Fruit fly (Drosophila melanogaster): ENCODE data around the gene CG5199.

The CG5199 gene

DNA sequence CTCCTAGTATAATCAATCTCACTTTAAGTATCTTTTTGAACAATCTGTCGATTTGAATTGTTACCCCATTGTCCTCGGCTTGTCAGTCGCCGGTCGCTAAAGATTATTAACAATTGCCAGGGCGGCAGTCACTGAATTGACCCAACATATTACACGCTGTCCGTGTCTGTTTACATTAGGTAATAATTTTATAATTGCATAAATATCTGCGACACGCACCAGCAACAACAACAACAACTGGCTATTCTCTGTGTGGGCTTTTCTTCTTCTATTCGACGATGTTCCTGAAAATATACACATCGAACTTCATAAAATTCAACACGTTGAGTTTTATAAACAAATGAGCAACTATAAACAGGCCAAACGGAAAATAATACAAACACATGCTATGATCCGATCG is 3.9 kb downstream of the CG5199 start:
- no peak for TF ChIP-seq h (optimal IDR thresholded peaks at IDR 0.05)
- TF ChIP-seq insv (optimal IDR thresholded peaks at IDR 0.05), result no peak
- no peak for TF ChIP-seq Myc (optimal IDR thresholded peaks at IDR 0.05)
- TF ChIP-seq psq (optimal IDR thresholded peaks at IDR 0.05), result no peak
- TF ChIP-seq ttk (optimal IDR thresholded peaks at IDR 0.05), result no peak
- no peak for TF ChIP-seq Sin3A (optimal IDR thresholded peaks at IDR 0.05)

DNA sequence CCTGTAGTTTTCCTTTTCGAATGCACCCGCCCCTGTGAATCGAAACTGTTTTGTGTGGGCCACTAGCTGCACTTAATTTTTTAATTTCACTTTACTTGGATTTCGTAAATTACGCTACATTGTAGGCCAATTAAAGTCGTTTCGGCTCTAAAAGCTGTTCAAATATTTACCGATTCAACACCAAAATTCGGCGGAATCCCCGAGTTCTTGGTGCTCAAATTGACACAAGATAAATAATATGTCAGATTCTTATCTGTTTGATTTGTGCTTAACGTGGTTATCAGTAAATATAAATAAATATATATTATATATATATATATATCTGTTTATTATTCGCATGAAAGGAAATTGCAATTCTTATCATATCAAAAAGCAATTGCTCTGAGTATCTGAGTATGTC is 4.7 kb downstream of the CG5199 start:
- TF ChIP-seq Myc (optimal IDR thresholded peaks at IDR 0.05) (no peak), insv (optimal IDR thresholded peaks at IDR 0.05) (no peak), h (optimal IDR thresholded peaks at IDR 0.05) (no peak), psq (optimal IDR thresholded peaks at IDR 0.05) (no peak), ttk (optimal IDR thresholded peaks at IDR 0.05) (no peak), Sin3A (optimal IDR thresholded peaks at IDR 0.05) (no peak)

DNA sequence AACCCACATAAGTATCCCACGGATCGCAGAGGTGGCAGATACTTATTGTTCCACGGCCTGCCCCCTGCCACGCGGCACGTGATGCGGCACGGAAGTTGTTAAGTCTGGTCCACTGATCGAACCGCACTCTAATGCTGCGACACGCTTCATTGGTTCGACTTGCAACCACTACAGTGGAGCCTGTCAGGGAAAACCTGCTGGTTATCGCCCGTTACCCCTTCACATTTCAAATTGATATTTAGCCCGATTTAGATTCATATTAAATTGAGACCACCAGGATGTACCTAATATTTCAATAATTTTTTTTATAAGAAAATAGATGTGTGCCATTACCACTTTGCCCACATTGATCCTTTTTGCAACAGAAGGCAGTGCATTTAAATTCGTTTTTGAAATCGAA is 5.3 kb downstream of the CG5199 start:
- TF ChIP-seq ttk (optimal IDR thresholded peaks at IDR 0.05), result no peak
- no peak for TF ChIP-seq insv (optimal IDR thresholded peaks at IDR 0.05)
- TF ChIP-seq psq (optimal IDR thresholded peaks at IDR 0.05), result no peak
- no peak for TF ChIP-seq h (optimal IDR thresholded peaks at IDR 0.05)
- no peak for TF ChIP-seq Myc (optimal IDR thresholded peaks at IDR 0.05)
- no peak for TF ChIP-seq Sin3A (optimal IDR thresholded peaks at IDR 0.05)

DNA sequence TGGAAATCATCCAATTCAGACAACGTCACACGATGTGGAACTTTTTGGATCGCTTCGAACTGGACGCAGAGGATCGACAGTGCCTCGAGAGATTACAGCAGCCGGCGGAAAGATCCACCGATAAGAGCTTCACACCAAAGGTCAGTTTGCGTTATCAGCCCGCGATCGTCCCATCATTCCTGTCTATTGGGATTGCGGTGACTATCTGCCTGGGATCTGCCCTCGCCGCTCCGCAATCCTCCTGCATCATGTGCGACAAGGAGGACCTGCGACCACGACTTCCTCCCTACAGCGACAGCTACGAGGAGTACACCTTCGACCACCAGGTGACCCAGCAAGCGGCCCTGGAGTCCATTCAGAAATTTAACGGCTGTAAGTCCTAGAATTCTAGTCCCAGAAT is 6.6 kb downstream of the CG5199 start:
- TF ChIP-seq Sin3A (optimal IDR thresholded peaks at IDR 0.05), result no peak
- TF ChIP-seq ttk (optimal IDR thresholded peaks at IDR 0.05), result no peak
- no peak for TF ChIP-seq h (optimal IDR thresholded peaks at IDR 0.05)
- no peak for TF ChIP-seq psq (optimal IDR thresholded peaks at IDR 0.05)
- TF ChIP-seq insv (optimal IDR thresholded peaks at IDR 0.05), result no peak
- no peak for TF ChIP-seq Myc (optimal IDR thresholded peaks at IDR 0.05)

DNA sequence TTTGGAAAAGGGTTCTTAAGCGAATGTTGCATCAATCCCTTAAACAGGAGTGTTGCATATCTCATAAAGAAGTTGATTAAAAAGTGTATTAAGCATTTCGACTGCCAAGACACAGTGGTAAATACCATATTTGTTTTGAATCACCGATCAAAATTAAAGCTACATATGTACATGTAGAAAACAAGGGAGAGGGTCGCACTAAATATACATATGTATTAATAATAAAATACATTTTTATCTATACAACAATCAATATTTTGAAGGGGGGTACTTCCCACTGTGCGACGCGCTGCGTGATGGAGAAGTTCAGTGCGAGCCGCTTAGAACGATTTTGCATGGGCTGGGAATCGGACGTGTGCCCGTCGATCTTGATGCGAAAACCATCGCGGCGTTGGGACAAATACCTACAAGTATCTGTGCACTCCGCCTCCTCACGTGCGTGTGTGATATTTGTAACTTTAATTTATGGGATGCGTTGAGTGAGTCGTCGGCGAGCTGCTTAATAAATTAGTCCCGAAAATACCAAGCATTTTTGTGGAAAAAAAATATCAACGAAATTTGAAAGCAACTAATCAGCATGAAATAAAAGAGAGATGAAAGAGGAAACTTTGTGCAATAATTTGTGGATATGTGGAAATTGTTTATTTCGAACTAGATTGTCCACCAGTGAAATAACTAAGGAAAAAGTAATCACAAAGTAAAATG is 7.7 kb downstream of the CG5199 start:
- TF ChIP-seq psq (optimal IDR thresholded peaks at IDR 0.05), result no peak
- no peak for TF ChIP-seq h (optimal IDR thresholded peaks at IDR 0.05)
- no peak for TF ChIP-seq Myc (optimal IDR thresholded peaks at IDR 0.05)
- no peak for TF ChIP-seq ttk (optimal IDR thresholded peaks at IDR 0.05)
- no peak for TF ChIP-seq insv (optimal IDR thresholded peaks at IDR 0.05)
- no peak for TF ChIP-seq Sin3A (optimal IDR thresholded peaks at IDR 0.05)

DNA sequence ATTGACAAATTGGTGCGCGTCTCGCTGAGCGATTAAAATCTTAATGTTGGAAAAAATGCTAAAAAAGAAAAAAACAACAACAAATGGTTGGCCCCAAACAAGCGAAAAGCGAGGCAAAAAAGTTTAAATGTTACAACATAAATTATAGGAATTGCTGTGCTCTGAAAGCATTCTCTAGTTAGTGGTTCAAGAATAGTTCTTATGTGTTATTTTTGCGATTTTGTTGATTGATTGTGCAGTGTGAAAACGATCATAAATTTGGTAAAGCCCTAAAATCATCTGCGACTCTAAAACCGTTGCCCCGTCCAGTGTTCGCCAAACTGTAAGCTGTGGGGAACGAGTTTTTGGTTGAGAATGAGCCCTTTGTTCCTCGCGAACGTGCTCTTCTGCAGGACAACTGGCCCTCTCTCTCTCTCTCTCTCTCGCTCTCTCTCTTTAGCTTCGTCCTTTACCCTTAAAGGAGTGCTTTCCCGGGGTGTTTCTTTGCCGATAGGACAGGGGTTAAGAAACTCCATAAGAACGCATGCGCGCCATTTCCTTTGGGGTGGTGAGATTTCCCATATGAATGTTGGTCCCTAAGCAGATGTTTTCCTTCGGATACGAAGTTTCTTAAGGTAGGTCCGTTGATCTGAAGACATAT is 9.9 kb downstream of the CG5199 start:
- no peak for TF ChIP-seq Sin3A (optimal IDR thresholded peaks at IDR 0.05)
- no peak for TF ChIP-seq Myc (optimal IDR thresholded peaks at IDR 0.05)
- TF ChIP-seq psq (optimal IDR thresholded peaks at IDR 0.05), result no peak
- TF ChIP-seq ttk (optimal IDR thresholded peaks at IDR 0.05), result no peak
- TF ChIP-seq h (optimal IDR thresholded peaks at IDR 0.05), result no peak
- TF ChIP-seq insv (optimal IDR thresholded peaks at IDR 0.05), result no peak

DNA sequence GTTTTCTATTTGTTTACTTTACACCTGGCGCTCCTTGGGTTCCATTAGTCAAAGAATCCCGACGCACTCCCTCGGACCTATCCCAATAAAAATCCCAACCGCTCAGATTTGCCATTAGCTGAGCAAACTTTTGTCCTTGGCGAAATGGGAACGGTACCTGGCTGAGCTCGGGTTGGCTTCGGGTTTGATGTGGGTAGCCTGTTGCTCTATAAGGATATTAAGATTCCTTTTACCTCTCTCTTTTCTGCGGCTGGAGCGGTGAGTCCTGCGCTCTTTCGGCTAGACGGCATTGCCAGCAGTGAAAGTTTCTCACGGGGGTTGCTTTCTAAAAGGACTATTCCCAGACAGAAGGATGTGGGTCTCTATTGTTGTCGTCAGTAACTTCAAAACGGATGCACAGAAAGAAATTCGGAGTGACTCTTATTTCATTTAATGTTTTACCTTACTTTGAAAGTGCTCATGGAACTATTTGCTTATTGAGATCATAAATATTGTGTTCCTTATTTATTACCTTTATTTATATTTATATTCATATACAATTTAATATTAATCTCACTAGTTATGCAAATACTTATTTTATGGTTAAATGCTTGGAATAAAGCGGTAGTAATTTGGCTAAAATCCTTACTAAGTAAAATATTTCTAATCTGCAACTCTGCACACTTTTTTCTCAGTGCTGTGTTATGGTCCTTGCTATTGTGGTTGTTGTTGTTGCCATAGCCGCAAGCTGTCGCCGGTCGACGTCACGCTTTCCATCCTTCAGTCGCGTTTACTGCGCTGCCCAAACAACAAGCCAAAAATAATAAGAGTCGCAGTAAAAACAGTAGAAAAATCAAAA is 10.8 kb downstream of the CG5199 start, which contains the start of gene CG5910:
Gene CG5910 (plus strand): TSS at position 788 of the 838 bp plus-strand sequence.
- TF ChIP-seq psq (optimal IDR thresholded peaks at IDR 0.05), result no peak
- no peak for TF ChIP-seq Sin3A (optimal IDR thresholded peaks at IDR 0.05)
- no peak for TF ChIP-seq Myc (optimal IDR thresholded peaks at IDR 0.05)
- TF ChIP-seq ttk (optimal IDR thresholded peaks at IDR 0.05), result no peak
- no peak for TF ChIP-seq h (optimal IDR thresholded peaks at IDR 0.05)
- TF ChIP-seq insv (optimal IDR thresholded peaks at IDR 0.05), result no peak

DNA sequence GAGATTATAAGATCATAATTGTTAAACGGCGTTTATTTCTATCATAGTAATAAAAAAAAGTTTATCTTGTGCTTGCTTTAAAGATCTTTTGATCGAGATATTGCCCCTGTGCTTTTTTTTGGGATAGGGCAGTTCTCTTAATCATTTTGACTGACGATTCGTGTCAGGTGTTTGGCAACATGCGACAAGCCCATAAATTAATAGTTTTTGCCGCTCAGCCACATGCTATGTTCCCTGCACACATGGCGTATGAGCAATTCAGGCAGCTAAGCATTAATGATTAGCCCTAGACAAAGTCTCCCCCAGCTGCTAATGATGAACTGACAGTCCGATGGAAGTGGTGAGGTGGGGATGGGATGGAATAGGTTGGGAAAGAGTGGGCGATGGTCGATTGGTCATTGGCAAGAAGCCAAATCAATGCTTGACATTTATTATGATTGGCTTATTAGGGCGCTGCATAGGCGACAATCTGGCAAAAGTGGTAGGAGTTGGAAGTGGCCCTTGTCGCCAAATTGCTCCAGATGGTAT is 11.7 kb downstream of the CG5199 start:
- TF ChIP-seq psq (optimal IDR thresholded peaks at IDR 0.05) (no peak), Myc (optimal IDR thresholded peaks at IDR 0.05) (no peak), h (optimal IDR thresholded peaks at IDR 0.05) (no peak)

DNA sequence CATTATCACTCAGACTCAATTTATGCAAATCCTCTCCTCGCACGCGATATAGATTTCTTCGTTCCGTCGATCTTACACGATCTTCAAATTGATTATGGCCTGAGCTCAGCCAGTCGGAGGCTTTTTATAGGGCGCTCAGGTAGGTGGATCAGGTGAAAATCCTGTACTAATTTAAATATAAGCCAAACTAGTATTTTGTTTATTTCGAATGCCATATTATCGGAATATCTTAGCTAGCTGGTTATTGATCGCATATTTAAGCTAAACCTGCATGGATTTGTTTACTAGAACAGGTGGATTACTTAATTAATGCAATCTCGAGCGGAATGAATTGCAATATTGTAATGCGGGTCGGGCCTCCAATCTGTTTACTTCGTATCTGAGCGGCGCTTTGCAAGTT is 12.9 kb downstream of the CG5199 start, which contains the start of gene Hpd:
Gene Hpd (minus strand): TSS at position 101 of the 400 bp plus-strand sequence.
- no peak for TF ChIP-seq insv (optimal IDR thresholded peaks at IDR 0.05)
- TF ChIP-seq psq (optimal IDR thresholded peaks at IDR 0.05), result no peak
- no peak for TF ChIP-seq h (optimal IDR thresholded peaks at IDR 0.05)
- no peak for TF ChIP-seq Myc (optimal IDR thresholded peaks at IDR 0.05)
- TF ChIP-seq Sin3A (optimal IDR thresholded peaks at IDR 0.05), result no peak
- no peak for TF ChIP-seq ttk (optimal IDR thresholded peaks at IDR 0.05)

DNA sequence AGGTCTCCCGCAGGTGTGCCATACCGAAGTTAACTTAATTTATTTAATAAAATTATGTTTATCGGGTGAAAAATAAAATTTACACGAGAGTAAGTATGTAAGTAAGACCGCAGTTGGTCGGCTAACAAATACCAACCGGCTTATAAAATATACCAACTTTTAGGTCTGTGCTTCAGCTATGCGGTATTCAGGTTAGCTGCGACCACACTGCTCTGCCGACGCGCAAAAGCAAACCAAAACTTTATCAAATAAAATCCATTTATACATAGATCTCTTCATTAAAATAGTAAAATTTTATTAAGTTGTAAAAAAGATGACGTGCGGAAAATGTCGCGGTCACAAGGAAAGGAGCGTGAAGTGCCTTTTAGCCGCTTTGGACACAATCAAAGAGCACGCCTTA is 16.6 kb downstream of the CG5199 start, which contains the start of the genes mRpL15 and CtIP:
Gene mRpL15 (minus strand): TSS at position 141 of the 400 bp plus-strand sequence.
Gene CtIP (plus strand): TSS at position 182 of the 400 bp plus-strand sequence.
- no peak for TF ChIP-seq ttk (optimal IDR thresholded peaks at IDR 0.05)
- no peak for TF ChIP-seq Myc (optimal IDR thresholded peaks at IDR 0.05)
- TF ChIP-seq h (optimal IDR thresholded peaks at IDR 0.05), result no peak
- no peak for TF ChIP-seq Sin3A (optimal IDR thresholded peaks at IDR 0.05)
- TF ChIP-seq psq (optimal IDR thresholded peaks at IDR 0.05), result no peak
- TF ChIP-seq insv (optimal IDR thresholded peaks at IDR 0.05), result no peak

DNA sequence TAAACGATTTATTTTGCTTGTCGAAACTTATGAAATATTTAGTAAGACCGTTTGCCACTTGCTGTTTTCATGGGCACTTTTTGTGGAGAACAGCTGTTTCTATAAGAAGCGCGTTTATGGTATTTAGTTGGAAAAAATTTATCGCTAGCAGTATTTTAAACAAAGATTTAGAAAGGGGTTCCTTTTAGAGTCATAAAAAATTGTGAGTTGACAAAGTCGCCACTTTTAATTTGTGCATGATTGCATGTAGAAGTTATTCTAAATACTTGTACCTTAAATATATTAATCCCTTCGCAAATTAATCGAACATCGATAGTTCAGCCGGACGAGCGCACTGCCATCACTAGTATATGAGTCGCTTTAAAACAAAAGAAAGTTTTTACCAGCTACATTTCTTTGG is 20.4 kb downstream of the CG5199 start, which contains the start of the genes Las and Psn:
Gene Las (minus strand): TSS at position 65 of the 400 bp plus-strand sequence.
Gene Psn (plus strand): TSS at position 172 of the 400 bp plus-strand sequence.
- TF ChIP-seq ttk (optimal IDR thresholded peaks at IDR 0.05) (no peak), psq (optimal IDR thresholded peaks at IDR 0.05) (no peak), Myc (optimal IDR thresholded peaks at IDR 0.05) (no peak), h (optimal IDR thresholded peaks at IDR 0.05) (no peak), Sin3A (optimal IDR thresholded peaks at IDR 0.05) (no peak), insv (optimal IDR thresholded peaks at IDR 0.05) (no peak)
